Worm (Caenorhabditis elegans) whole organism, mixed stage, embryonic: Measurements from ENCODE around the gene Y54G2A.15.

Experiments
- ces-1 ChIP-seq: fragments of 150-350 bp; optimal IDR thresholded peaks from 2 replicates; lab custom pipeline; 2014; ENCODE audit warnings: missing biosample characterization, missing genetic modification reagents, missing genetic modification characterization
- elt-3 ChIP-seq: fragments of 150-350 bp; optimal IDR thresholded peaks from 2 replicates; lab custom pipeline; 2014; ENCODE audit warnings: missing biosample characterization, missing genetic modification characterization
- hlh-1 ChIP-seq: fragments of 150-350 bp; optimal IDR thresholded peaks from 2 replicates; lab custom pipeline; 2014; ENCODE audit warnings: missing biosample characterization, missing genetic modification reagents, missing genetic modification characterization
- lsy-2 ChIP-seq: fragments of 150-350 bp; optimal IDR thresholded peaks from 2 replicates; lab custom pipeline; 2014; ENCODE audit warnings: missing biosample characterization, missing genetic modification characterization
- mab-5 ChIP-seq: fragments of 150-350 bp; optimal IDR thresholded peaks from 2 replicates; lab custom pipeline; 2014; ENCODE audit warnings: missing biosample characterization, missing genetic modification characterization
- mls-2 ChIP-seq: sonication (generic microtip); optimal IDR thresholded peaks from 2 replicates; lab custom pipeline; 2016; ENCODE audit warnings: mild to moderate bottlenecking, missing genetic modification characterization, moderate library complexity, missing compliant biosample characterization
- nhr-237 ChIP-seq: fragments of 150-350 bp; optimal IDR thresholded peaks from 2 replicates; lab custom pipeline; 2014; ENCODE audit warnings: missing biosample characterization, missing genetic modification characterization
- nhr-28 ChIP-seq: fragments of 150-350 bp; optimal IDR thresholded peaks from 2 replicates; lab custom pipeline; 2014; ENCODE audit warnings: missing biosample characterization, missing genetic modification characterization
- nhr-76 ChIP-seq: sonication (generic microtip); optimal IDR thresholded peaks from 2 replicates; lab custom pipeline; 2017; ENCODE audit warnings: missing biosample characterization, missing genetic modification characterization
- pha-4 ChIP-seq: fragments of 150-350 bp; optimal IDR thresholded peaks from 2 replicates; lab custom pipeline; 2018; ENCODE audit warnings: missing biosample characterization, missing genetic modification reagents, missing genetic modification characterization
- ztf-11 ChIP-seq: fragments of 150-350 bp; optimal IDR thresholded peaks from 2 replicates; lab custom pipeline; 2014; ENCODE audit warnings: missing biosample characterization, missing genetic modification characterization

DNA sequence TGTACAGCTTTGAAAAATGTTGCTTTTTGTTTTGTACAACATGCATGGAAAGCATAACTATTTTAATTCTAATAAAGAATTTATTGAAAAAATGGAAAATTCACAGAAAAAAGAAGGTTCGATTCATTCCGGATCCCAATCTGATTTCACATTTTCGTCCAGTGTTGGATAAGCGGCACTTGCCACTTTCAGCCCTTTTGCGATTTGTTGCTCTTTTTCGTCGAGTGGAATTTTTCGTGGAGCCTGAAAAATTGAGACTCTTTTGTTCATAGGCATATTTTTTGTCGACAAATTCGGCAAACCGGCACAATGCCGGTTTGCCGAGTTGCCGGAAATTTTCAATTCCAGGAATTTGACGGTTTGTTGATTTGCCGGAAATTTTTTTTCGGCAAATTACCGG lies 7.8 kb upstream of the Y54G2A.15 start:
- no peak for TF ChIP-seq pha-4 (tag; lab: Kevin White, UChicago)
- TF ChIP-seq mab-5, result no peak
- TF ChIP-seq mls-2 (tag; lab: Kevin White, UChicago), result no peak
- TF ChIP-seq nhr-28 (tag; lab: Kevin White, UChicago), result no peak
- no peak for TF ChIP-seq nhr-237
- no peak for TF ChIP-seq lsy-2 (tag; lab: Kevin White, UChicago)
- no peak for TF ChIP-seq hlh-1
- TF ChIP-seq elt-3 (tag; lab: Kevin White, UChicago), result no peak
- TF ChIP-seq nhr-76 (tag; lab: Kevin White, UChicago), result no peak
- no peak for TF ChIP-seq ztf-11 (tag; lab: Kevin White, UChicago)
- no peak for TF ChIP-seq ces-1
